Worm (Caenorhabditis elegans): ENCODE results near the gene dcr-1.
A peak's percentile ranks its signal among the peaks of the same experiment; 100 is the strongest.

dcr-1 gene

DNA sequence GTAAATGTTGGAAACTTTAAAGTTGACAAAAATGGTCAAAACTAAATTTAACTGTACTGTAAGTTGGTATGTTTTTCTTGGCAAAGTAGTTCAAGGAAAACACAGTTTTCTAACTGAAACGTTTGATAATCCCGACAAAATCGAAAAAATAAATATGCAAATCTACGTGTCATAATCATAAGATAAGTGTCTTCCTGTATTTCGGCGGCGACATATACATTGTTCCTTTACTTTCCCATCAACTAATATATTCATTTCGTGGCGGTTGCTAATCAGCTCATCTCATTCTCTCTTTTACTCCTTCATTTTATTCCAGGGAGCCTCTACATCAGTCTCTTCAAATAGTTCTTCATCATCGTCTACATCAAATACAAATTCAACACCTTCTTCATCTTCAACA lies 12.3 kb downstream of the dcr-1 start:
- TF ChIP-seq lsy-2 (tag; optimal IDR thresholded peaks at IDR 0.05) (no peak), nhr-237 (tag; optimal IDR thresholded peaks at IDR 0.05) (no peak), pha-4 (tag; optimal IDR thresholded peaks at IDR 0.05) (no peak), ces-1 (GFP tag; optimal IDR thresholded peaks at IDR 0.05) (no peak), lin-13 (tag; optimal IDR thresholded peaks at IDR 0.05) (no peak), ztf-11 (tag; optimal IDR thresholded peaks at IDR 0.05) (no peak), ceh-43 (GFP tag; optimal IDR thresholded peaks at IDR 0.05) (no peak)

DNA sequence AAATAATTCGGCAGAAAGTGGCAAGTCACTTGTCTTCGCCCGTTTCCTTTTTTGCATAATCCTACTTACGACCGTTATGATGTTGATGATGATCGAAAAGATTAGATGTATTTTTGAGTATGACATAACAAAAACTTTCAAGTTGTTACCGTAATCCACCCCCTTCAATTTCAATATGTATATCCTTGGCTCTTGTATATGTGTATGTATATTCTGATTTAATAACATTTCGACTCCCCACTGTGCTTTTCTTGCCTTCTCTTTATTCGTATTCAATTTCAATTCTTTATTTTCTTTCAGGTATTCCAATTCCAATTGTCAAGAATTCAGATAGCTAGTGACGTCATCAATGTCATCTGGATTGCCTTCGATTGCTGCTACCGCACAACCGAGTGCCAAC lies 13.1 kb downstream of the dcr-1 start, which contains the start of gene pros-1:
TSS of gene pros-1 (plus strand) at position 301 of the 400 bp plus-strand sequence.
- TF ChIP-seq ceh-39 (tag; optimal IDR thresholded peaks at IDR 0.05): no peak
- TF ChIP-seq unc-120 (tag; optimal IDR thresholded peaks at IDR 0.05; ENCODE audit: poor library complexity, severe bottlenecking): no peak
- no peak for TF ChIP-seq pha-4 (tag; optimal IDR thresholded peaks at IDR 0.05)

DNA sequence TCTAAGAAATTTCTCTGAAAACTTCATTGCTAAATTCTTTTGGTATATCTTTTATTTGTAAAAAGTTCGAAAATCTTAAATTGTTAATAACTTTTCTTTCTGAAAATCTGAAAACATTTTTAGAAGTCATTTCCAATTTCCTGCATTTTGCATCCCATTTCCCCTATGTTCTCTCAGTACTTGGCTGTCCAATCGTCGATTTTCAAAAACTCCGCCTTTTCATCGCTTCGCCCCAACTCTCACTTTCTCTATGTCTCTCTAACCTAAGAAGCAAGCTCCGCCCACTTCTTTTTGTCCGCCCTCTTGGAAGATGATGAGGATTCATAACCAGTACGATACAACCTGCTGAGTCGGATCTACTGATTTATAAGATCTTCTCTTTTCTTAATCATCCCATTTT lies 15.0 kb downstream of the dcr-1 start:
- no peak for TF ChIP-seq ztf-11 (tag; optimal IDR thresholded peaks at IDR 0.05)
- TF ChIP-seq hlh-1 (tag; optimal IDR thresholded peaks at IDR 0.05): no peak
- TF ChIP-seq drap-1 (GFP tag; optimal IDR thresholded peaks at IDR 0.05): no peak
- TF ChIP-seq lsy-2 (tag; optimal IDR thresholded peaks at IDR 0.05): peak; percentile 66

DNA sequence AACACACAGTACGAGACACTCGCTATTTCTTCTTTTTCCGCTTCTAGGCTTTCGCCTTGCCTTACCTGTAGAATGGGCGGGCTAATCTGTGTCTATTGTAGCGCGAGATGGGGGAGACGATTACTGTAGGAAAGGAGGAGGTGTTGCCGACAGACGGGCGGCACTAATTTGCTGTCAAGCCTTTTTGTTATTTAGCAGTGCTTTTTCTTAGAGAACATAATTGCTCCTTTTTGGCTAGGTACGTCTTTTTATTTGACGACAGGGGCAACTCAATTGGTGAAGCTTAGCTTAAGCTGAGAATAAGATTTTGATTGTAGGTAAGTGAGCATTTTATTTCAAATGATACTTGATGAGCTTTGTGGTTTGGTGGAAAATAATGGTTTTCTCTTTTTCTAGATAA lies 16.4 kb downstream of the dcr-1 start:
- TF ChIP-seq ceh-43 (GFP tag; optimal IDR thresholded peaks at IDR 0.05) (no peak), ceh-39 (tag; optimal IDR thresholded peaks at IDR 0.05) (no peak), ces-1 (GFP tag; optimal IDR thresholded peaks at IDR 0.05) (no peak), lin-13 (tag; optimal IDR thresholded peaks at IDR 0.05) (no peak), ham-2 (GFP tag; optimal IDR thresholded peaks at IDR 0.05) (peak; percentile 69), nhr-237 (tag; optimal IDR thresholded peaks at IDR 0.05) (no peak), ztf-11 (tag; optimal IDR thresholded peaks at IDR 0.05) (no peak), lsy-2 (tag; optimal IDR thresholded peaks at IDR 0.05) (peak; percentile 5), sem-2 (GFP tag; optimal IDR thresholded peaks at IDR 0.05) (no peak), elt-1 (tag; optimal IDR thresholded peaks at IDR 0.05; ENCODE audit: borderline replicate concordance, insufficient read depth) (no peak)

DNA sequence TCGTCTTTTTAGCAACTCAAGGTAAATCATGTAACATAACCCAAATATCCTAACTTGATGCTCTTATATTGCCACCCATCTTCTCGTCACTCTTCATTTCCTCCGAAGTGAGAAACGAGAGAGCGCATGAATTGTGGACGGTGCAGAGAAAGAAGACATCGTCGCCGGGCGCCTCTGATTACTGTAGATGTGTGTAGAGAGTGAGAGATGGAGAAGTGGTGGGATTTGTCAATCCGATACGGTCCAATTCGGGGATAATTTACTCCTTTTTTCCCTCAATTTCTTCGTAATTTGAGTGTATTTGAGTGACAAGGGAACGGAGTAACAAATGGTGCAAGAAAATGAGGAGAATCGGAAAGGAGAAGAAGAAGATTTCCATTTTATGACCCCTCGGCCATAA lies 19.0 kb downstream of the dcr-1 start:
- TF ChIP-seq hlh-1 (tag; optimal IDR thresholded peaks at IDR 0.05) (no peak), ceh-83 (GFP tag; optimal IDR thresholded peaks at IDR 0.05) (no peak), lin-32 (GFP tag; optimal IDR thresholded peaks at IDR 0.05) (no peak), sem-2 (GFP tag; optimal IDR thresholded peaks at IDR 0.05) (no peak), lsy-2 (tag; optimal IDR thresholded peaks at IDR 0.05) (no peak)

DNA sequence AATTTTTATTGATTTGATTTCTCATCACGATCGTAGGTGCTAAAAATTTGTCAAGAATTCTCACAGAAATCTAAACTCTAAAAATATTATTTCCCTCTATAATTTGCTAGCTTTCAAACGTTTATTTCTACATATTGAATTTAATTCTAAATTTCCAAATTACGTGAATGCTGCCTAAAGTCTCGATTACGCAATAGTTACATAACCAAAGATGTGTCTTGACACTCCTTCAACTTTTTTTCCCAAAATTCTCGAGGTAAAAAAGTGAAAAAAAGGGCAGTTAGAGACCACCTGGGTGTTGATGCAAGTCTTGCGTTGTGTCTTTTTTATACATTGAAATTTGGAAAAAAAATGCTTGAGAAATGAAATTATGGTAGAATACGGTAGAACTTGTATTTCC lies 28.2 kb downstream of the dcr-1 start:
- TF ChIP-seq ceh-83 (GFP tag; optimal IDR thresholded peaks at IDR 0.05) (no peak), elt-1 (tag; optimal IDR thresholded peaks at IDR 0.05; ENCODE audit: borderline replicate concordance, insufficient read depth) (no peak), unc-120 (tag; optimal IDR thresholded peaks at IDR 0.05; ENCODE audit: poor library complexity, severe bottlenecking) (no peak), nhr-76 (tag; optimal IDR thresholded peaks at IDR 0.05) (no peak), lsy-2 (tag; optimal IDR thresholded peaks at IDR 0.05) (no peak), zip-8 (tag; optimal IDR thresholded peaks at IDR 0.05) (peak; percentile 98), nhr-2 (tag; optimal IDR thresholded peaks at IDR 0.05) (no peak)

DNA sequence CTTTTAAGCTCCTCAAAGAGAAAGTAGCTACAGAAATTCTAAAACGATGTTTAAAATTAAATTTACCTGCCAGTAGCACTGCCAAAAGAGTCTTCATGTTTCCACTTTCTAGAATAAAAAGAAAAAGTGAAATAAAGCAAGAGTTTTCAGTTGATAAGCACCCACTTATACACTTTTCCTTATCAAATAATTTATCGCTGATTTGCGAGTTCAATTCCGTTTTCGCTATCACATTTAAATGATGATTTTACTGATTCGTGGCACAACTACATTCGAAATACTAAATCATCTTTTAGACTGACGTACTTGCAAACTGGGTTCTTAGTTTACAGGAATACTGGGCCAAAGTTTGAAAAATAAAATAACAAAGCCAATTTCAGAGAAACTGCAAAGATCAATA lies 29.1 kb downstream of the dcr-1 start, which contains the start of gene K12H4.7:
TSS of gene K12H4.7 (minus strand) at position 138 of the 400 bp plus-strand sequence.
- TF ChIP-seq lsy-2 (tag; optimal IDR thresholded peaks at IDR 0.05) (no peak), hlh-1 (tag; optimal IDR thresholded peaks at IDR 0.05) (no peak), tbx-8 (GFP tag; optimal IDR thresholded peaks at IDR 0.05) (no peak), nhr-76 (tag; optimal IDR thresholded peaks at IDR 0.05) (no peak), nhr-2 (tag; optimal IDR thresholded peaks at IDR 0.05) (no peak), ztf-11 (tag; optimal IDR thresholded peaks at IDR 0.05) (no peak), ham-2 (GFP tag; optimal IDR thresholded peaks at IDR 0.05) (no peak), elt-3 (tag; optimal IDR thresholded peaks at IDR 0.05) (no peak), unc-62 (GFP tag; optimal IDR thresholded peaks at IDR 0.05) (no peak), sem-2 (GFP tag; optimal IDR thresholded peaks at IDR 0.05) (no peak), lin-13 (tag; optimal IDR thresholded peaks at IDR 0.05) (no peak), mls-2 (tag; optimal IDR thresholded peaks at IDR 0.05) (no peak), bed-3 (GFP tag; optimal IDR thresholded peaks at IDR 0.05) (no peak), snpc-4 (tag; optimal IDR thresholded peaks at IDR 0.05) (no peak), unc-120 (tag; optimal IDR thresholded peaks at IDR 0.05; ENCODE audit: poor library complexity, severe bottlenecking) (no peak), ceh-43 (GFP tag; optimal IDR thresholded peaks at IDR 0.05) (no peak), nhr-12 (tag; optimal IDR thresholded peaks at IDR 0.05) (no peak), lin-32 (GFP tag; optimal IDR thresholded peaks at IDR 0.05) (no peak)

Measured in whole organism, mixed stage, embryonic.